Worm (Caenorhabditis elegans) whole organism, dauer: ENCODE measurements around the gene F52D10.2.
A peak's percentile ranks its signal among the peaks of the same experiment; 100 is the strongest.

ENCODE experiments used
- unc-62 ChIP-seq: sonication (generic microtip); optimal IDR thresholded peaks from 2 replicates; lab custom pipeline; 2017; ENCODE audit warnings: missing biosample characterization, missing genetic modification reagents, missing genetic modification characterization

F52D10.2 gene

ce11 chrX:11605766-11606490 is 14.4 kb upstream of the F52D10.2 start:
- TF ChIP-seq unc-62 (GFP tag; lab: Kevin White, UChicago): peak; percentile 22

- no peak for TF ChIP-seq unc-62 (GFP tag; lab: Kevin White, UChicago)
These were observed 13.8 kb upstream of the F52D10.2 start, which contains the start of gene ftt-2 for ce11 chrX:11605214-11605765. TSS of gene ftt-2 (minus strand) at chrX:11605419.

ce11 chrX:11603234-11604108 is 12.0 kb upstream of the F52D10.2 start:
- no peak for TF ChIP-seq unc-62 (GFP tag; lab: Kevin White, UChicago)

- TF ChIP-seq unc-62 (GFP tag; lab: Kevin White, UChicago): no peak
These were observed 9.1 kb upstream of the F52D10.2 start for ce11 chrX:11600488-11601106.

- TF ChIP-seq unc-62 (GFP tag; lab: Kevin White, UChicago): no peak
These were observed 7.3 kb upstream of the F52D10.2 start for ce11 chrX:11598839-11599238.

- no peak for TF ChIP-seq unc-62 (GFP tag; lab: Kevin White, UChicago)
These were observed 5.4 kb upstream of the F52D10.2 start for ce11 chrX:11596876-11597275.

- no peak for TF ChIP-seq unc-62 (GFP tag; lab: Kevin White, UChicago)
These were observed 1.0 kb upstream of the F52D10.2 start for ce11 chrX:11592539-11592938.

- no peak for TF ChIP-seq unc-62 (GFP tag; lab: Kevin White, UChicago)
These were observed 975 bp downstream of the F52D10.2 start for ce11 chrX:11590545-11590944.

- TF ChIP-seq unc-62 (GFP tag; lab: Kevin White, UChicago): no peak
These were observed 5.6 kb downstream of the F52D10.2 start for ce11 chrX:11585894-11586293.

ce11 chrX:11585375-11585774 is 6.1 kb downstream of the F52D10.2 start, which contains the start of gene abts-2:
TSS of gene abts-2 (plus strand) at chrX:11585675.
- no peak for TF ChIP-seq unc-62 (GFP tag; lab: Kevin White, UChicago)

ce11 chrX:11576429-11577088 is 15.0 kb downstream of the F52D10.2 start:
- TF ChIP-seq unc-62 (GFP tag; lab: Kevin White, UChicago): no peak

ce11 chrX:11574167-11574566 is 17.4 kb downstream of the F52D10.2 start:
- TF ChIP-seq unc-62 (GFP tag; lab: Kevin White, UChicago): no peak

- no peak for TF ChIP-seq unc-62 (GFP tag; lab: Kevin White, UChicago)
These were observed 19.3 kb downstream of the F52D10.2 start, which contains the start of gene frm-3 for ce11 chrX:11572205-11572604. TSS of gene frm-3 (plus strand) at chrX:11572505.

ce11 chrX:11571714-11572113 is 19.8 kb downstream of the F52D10.2 start:
- no peak for TF ChIP-seq unc-62 (GFP tag; lab: Kevin White, UChicago)
